Fruit fly (Drosophila melanogaster): ENCODE data around the gene CG7341.

The CG7341 gene

dm6 chr3L:18106021-18106944, 6.5 kb upstream of the CG7341 start, which contains the start of the genes CG13698 and mRpS26 (continued):
- TF ChIP-seq CG31388 (GFP tag; optimal IDR thresholded peaks at IDR 0.05), result no peak
- TF ChIP-seq trem (tag; optimal IDR thresholded peaks at IDR 0.05), result peak; percentile 38
- peak; percentile 86 for TF ChIP-seq CG12391 (tag; optimal IDR thresholded peaks at IDR 0.05)
- no peak for TF ChIP-seq CG9609 (GFP tag; optimal IDR thresholded peaks at IDR 0.05)
- no peak for TF ChIP-seq nom (GFP tag; optimal IDR thresholded peaks at IDR 0.05)
- TF ChIP-seq CG10274 (GFP tag; optimal IDR thresholded peaks at IDR 0.05), result no peak
- TF ChIP-seq prd (optimal IDR thresholded peaks at IDR 0.05), result no peak
- TF ChIP-seq prd (GFP tag; IDR thresholded peaks at IDR 0.05), result peak; percentile 75
- peak; percentile 78 for TF ChIP-seq gfzf (GFP tag; optimal IDR thresholded peaks at IDR 0.05)
- no peak for TF ChIP-seq CG14965 (GFP tag; optimal IDR thresholded peaks at IDR 0.05; ENCODE audit: borderline replicate concordance)
- TF ChIP-seq Poxn (GFP tag; IDR thresholded peaks at IDR 0.05), result no peak
- no peak for TF ChIP-seq Lpt (GFP tag; optimal IDR thresholded peaks at IDR 0.05)
- no peak for TF ChIP-seq zf30C (GFP tag; optimal IDR thresholded peaks at IDR 0.05)
- peak; percentile 43; the same call in 1 of the 2 replicates for TF ChIP-seq onecut (GFP tag; IDR thresholded peaks at IDR 0.05)
- TF ChIP-seq CG4707 (GFP tag; optimal IDR thresholded peaks at IDR 0.05), result no peak
- peak; percentile 14 for TF ChIP-seq CG7987 (GFP tag; optimal IDR thresholded peaks at IDR 0.05)
- no peak for TF ChIP-seq CG11456 (GFP tag; IDR thresholded peaks at IDR 0.05)
- TF ChIP-seq ken (GFP tag; IDR thresholded peaks at IDR 0.05), result no peak
- peak; percentile 96 for TF ChIP-seq CG2116 (GFP tag; optimal IDR thresholded peaks at IDR 0.05)
- peak; percentile 16 for TF ChIP-seq CHES-1-like (GFP tag; optimal IDR thresholded peaks at IDR 0.05)
- TF ChIP-seq CG2712 (tag; optimal IDR thresholded peaks at IDR 0.05), result peak; percentile 75
- TF ChIP-seq CG9876 (GFP tag; optimal IDR thresholded peaks at IDR 0.05), result peak; percentile 46
- TF ChIP-seq sqz (GFP tag; optimal IDR thresholded peaks at IDR 0.05), result no peak
- peak; percentile 64 for TF ChIP-seq CG11723 (GFP tag; optimal IDR thresholded peaks at IDR 0.05)
- TF ChIP-seq Sry-δ (GFP tag; optimal IDR thresholded peaks at IDR 0.05), result peak; percentile 21
- peak; percentile 58 for TF ChIP-seq CG6689 (GFP tag; IDR thresholded peaks at IDR 0.05)
- TF ChIP-seq CG31224 (GFP tag; IDR thresholded peaks at IDR 0.05), result no peak
- TF ChIP-seq GATAe (GFP tag; conservative IDR thresholded peaks at IDR 0.05), result no peak
- peak; percentile 50 for TF ChIP-seq chn (GFP tag; optimal IDR thresholded peaks at IDR 0.05)
- peak; percentile 29 to 73 for TF ChIP-seq Hr51 (GFP tag; optimal IDR thresholded peaks at IDR 0.05)
- TF ChIP-seq ara (GFP tag; IDR thresholded peaks at IDR 0.05), result peak; percentile 17; the same call in 1 of the 2 replicates
- TF ChIP-seq jing (GFP tag; optimal IDR thresholded peaks at IDR 0.05), result peak; percentile 21
- TF ChIP-seq CG4328 (GFP tag; optimal IDR thresholded peaks at IDR 0.05), result peak; percentile 70
- TF ChIP-seq sens-2 (GFP tag; IDR thresholded peaks at IDR 0.05), result no peak
- no peak for TF ChIP-seq toy (GFP tag; IDR thresholded peaks at IDR 0.05)
- peak; percentile 82 for TF ChIP-seq nmo (GFP tag; optimal IDR thresholded peaks at IDR 0.05)
- peak; percentile 76 for TF ChIP-seq lab (GFP tag; optimal IDR thresholded peaks at IDR 0.05)
- no peak for TF ChIP-seq Hmx (GFP tag; optimal IDR thresholded peaks at IDR 0.05)
- peak; percentile 52 for TF ChIP-seq Mad (GFP tag; optimal IDR thresholded peaks at IDR 0.05)
- TF ChIP-seq CG15011 (GFP tag; optimal IDR thresholded peaks at IDR 0.05), result peak; percentile 60
- TF ChIP-seq unpg (GFP tag; optimal IDR thresholded peaks at IDR 0.05), result peak; percentile 67
- TF ChIP-seq fru (optimal IDR thresholded peaks at IDR 0.05), result no peak
- TF ChIP-seq CG11398 (GFP tag; optimal IDR thresholded peaks at IDR 0.05), result no peak
- no peak for TF ChIP-seq MTF-1 (GFP tag; optimal IDR thresholded peaks at IDR 0.05; ENCODE audit: borderline replicate concordance)
- no peak for TF ChIP-seq CG14667 (GFP tag; IDR thresholded peaks at IDR 0.05)
- TF ChIP-seq CG8944 (GFP tag; optimal IDR thresholded peaks at IDR 0.05), result no peak
- peak; percentile 23 for TF ChIP-seq CG17568 (GFP tag; optimal IDR thresholded peaks at IDR 0.05)
- no peak for TF ChIP-seq gt (GFP tag; IDR thresholded peaks at IDR 0.05)
- TF ChIP-seq amos (GFP tag; IDR thresholded peaks at IDR 0.05; ENCODE audit: partially characterized antibody), result no peak; the same call in 1 of the 2 replicates

All from whole organism, embryonic.